Fruit fly (Drosophila melanogaster) whole organism, pupa: Measurements from ENCODE around the gene RpL28.

ENCODE experiments used
- CG10348 ChIP-seq: fragments of 200-800 bp; sonication (Bioruptor generic); IDR thresholded peaks from 2 replicates; pipeline ENCODE4 v1.3.6; 2022; ENCODE audit warnings: missing biosample characterization, missing genetic modification characterization
- CG12605 ChIP-seq: fragments of 200-800 bp; sonication (Bioruptor generic); IDR thresholded peaks from 2 replicates; pipeline ENCODE4 v1.3.6; 2022; ENCODE audit warnings: missing biosample characterization, missing genetic modification characterization
- CG13204 ChIP-seq: fragments of 200-800 bp; sonication (Bioruptor generic); optimal IDR thresholded peaks from 2 replicates; lab custom pipeline; 2018; ENCODE audit warnings: missing biosample characterization, mild to moderate bottlenecking, missing genetic modification characterization, moderate library complexity
- CG14655 ChIP-seq: fragments of 200-800 bp; sonication (Bioruptor generic); optimal IDR thresholded peaks from 3 replicates; lab custom pipeline; 2017; ENCODE audit warnings: mild to moderate bottlenecking, missing biosample characterization, missing genetic modification reagents, missing genetic modification characterization
- CG15710 ChIP-seq: fragments of 200-800 bp; sonication (Bioruptor generic); optimal IDR thresholded peaks from 2 replicates; lab custom pipeline; 2018; ENCODE audit warnings: missing biosample characterization, mild to moderate bottlenecking, missing genetic modification characterization, moderate library complexity
- CG17806 ChIP-seq: fragments of 200-800 bp; sonication (Bioruptor generic); optimal IDR thresholded peaks from 2 replicates; lab custom pipeline; 2018; ENCODE audit warnings: missing biosample characterization, mild to moderate bottlenecking, missing genetic modification characterization, moderate library complexity
- CG32121 ChIP-seq: fragments of 200-800 bp; sonication (Bioruptor generic); IDR thresholded peaks from 2 replicates; pipeline ENCODE4 v1.3.6; 2022; ENCODE audit warnings: missing biosample characterization, missing genetic modification characterization
- CG34367 ChIP-seq: fragments of 200-800 bp; sonication (Bioruptor generic); optimal IDR thresholded peaks from 2 replicates; lab custom pipeline; 2018; ENCODE audit warnings: missing biosample characterization, mild to moderate bottlenecking, missing genetic modification characterization
- CG4496 ChIP-seq: fragments of 200-800 bp; sonication (Bioruptor generic); IDR thresholded peaks from 3 replicates; pipeline ENCODE4 v1.3.6; 2022; ENCODE audit warnings: missing biosample characterization, missing genetic modification characterization
- CG8159 ChIP-seq: fragments of 200-800 bp; sonication (Bioruptor generic); optimal IDR thresholded peaks from 3 replicates; lab custom pipeline; 2018; ENCODE audit warnings: missing biosample characterization, mild to moderate bottlenecking, missing genetic modification characterization, moderate library complexity
- CG8301 ChIP-seq: fragments of 200-800 bp; sonication (Bioruptor generic); optimal IDR thresholded peaks from 2 replicates; lab custom pipeline; 2018; ENCODE audit warnings: missing biosample characterization, mild to moderate bottlenecking, missing genetic modification characterization
- CG9948 ChIP-seq: fragments of 200-800 bp; sonication (Bioruptor generic); optimal IDR thresholded peaks from 2 replicates; lab custom pipeline; 2018; ENCODE audit warnings: missing biosample characterization, mild to moderate bottlenecking, missing genetic modification characterization, moderate library complexity
- D1 ChIP-seq: fragments of 200-800 bp; sonication (Bioruptor generic); optimal IDR thresholded peaks from 2 replicates; lab custom pipeline; 2018; ENCODE audit warnings: missing biosample characterization, mild to moderate bottlenecking, missing genetic modification characterization, moderate library complexity
- EcR ChIP-seq: fragments of 200-800 bp; sonication (Bioruptor generic); optimal IDR thresholded peaks from 3 replicates; lab custom pipeline; 2019; ENCODE audit warnings: missing biosample characterization, missing genetic modification characterization, mild to moderate bottlenecking, moderate library complexity, missing genetic modification reagents
- Ets98B ChIP-seq: fragments of 200-800 bp; sonication (Bioruptor generic); IDR thresholded peaks from 2 replicates; pipeline ENCODE4 v1.3.6; 2022; ENCODE audit warnings: missing biosample characterization, missing genetic modification characterization
- Pif1A ChIP-seq: fragments of 200-800 bp; sonication (Bioruptor generic); optimal IDR thresholded peaks from 3 replicates; lab custom pipeline; 2016; ENCODE audit warnings: missing biosample characterization, missing genetic modification characterization
- Pif1B ChIP-seq: fragments of 200-800 bp; sonication (Bioruptor generic); optimal IDR thresholded peaks from 3 replicates; lab custom pipeline; 2016; ENCODE audit warnings: missing biosample characterization, missing genetic modification characterization
- Snoo ChIP-seq: fragments of 200-800 bp; sonication (Bioruptor generic); optimal IDR thresholded peaks from 3 replicates; lab custom pipeline; 2017; ENCODE audit warnings: missing biosample characterization, mild to moderate bottlenecking, missing genetic modification characterization, inconsistent platforms
- fd96Ca ChIP-seq: fragments of 200-800 bp; sonication (Bioruptor generic); IDR thresholded peaks from 3 replicates; pipeline ENCODE4 v1.3.6; 2022; ENCODE audit warnings: missing biosample characterization, missing genetic modification characterization
- gl ChIP-seq: fragments of 200-800 bp; sonication (Bioruptor generic); optimal IDR thresholded peaks from 2 replicates; lab custom pipeline; 2018; ENCODE audit warnings: missing biosample characterization, mild to moderate bottlenecking, missing genetic modification characterization
- rn ChIP-seq: fragments of 200-800 bp; sonication (Bioruptor generic); IDR thresholded peaks from 2 replicates; pipeline ENCODE4 v1.3.6; 2022; ENCODE audit warnings: missing biosample characterization, missing genetic modification characterization

Gene RpL28

DNA sequence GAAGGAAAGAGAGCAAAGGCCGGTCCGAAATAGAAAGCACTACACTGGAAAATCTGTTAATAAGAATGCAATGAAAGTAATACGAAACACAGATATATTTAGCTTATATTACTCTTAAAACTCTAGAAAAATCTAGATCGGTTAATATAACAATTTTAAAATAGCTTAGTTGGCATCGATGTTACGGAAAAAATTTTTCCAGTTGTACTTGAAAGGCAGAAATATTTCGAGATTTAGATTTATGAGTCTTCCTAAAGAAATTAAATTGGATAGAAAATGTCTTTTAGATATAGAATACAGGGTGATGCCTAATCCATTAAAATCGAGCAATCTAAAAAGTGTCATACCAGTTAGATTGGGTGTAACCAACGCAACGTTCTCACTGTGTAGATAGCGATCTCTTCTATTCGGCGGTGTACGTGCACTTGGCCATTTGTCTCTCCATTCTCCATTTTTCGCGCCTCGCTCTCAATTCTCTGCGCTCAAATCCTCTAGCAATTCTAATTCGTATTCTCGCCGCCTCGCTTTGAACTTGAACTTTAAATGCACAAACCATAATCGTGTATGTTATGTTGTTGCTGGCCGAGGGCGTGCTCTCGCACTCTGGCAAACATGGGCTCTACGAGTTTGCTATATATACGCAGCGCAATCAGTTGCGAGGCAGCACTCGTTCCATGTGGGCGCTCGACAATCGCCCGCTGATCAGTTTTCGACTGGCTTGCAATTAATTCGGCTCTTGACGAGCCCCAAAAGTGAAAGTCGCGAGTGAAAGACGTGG lies 27.4 kb upstream of the RpL28 start:
- TF ChIP-seq CG9948 (tag; lab: Kevin White, UChicago) = peak; percentile 85
- no peak for TF ChIP-seq Snoo (tag; lab: Kevin White, UChicago)
- 0 out of 2 replicates have a peak, but pooled peaks have one; percentile 8 for TF ChIP-seq CG12605 (GFP tag; lab: Robert Waterston, UW)
- no peak for TF ChIP-seq gl (tag; lab: Kevin White, UChicago)
- peak; percentile 71 for TF ChIP-seq CG17806
- TF ChIP-seq Pif1B (GFP tag; lab: Kevin White, UChicago) = peak; percentile 72
- peak; percentile 78 for TF ChIP-seq fd96Ca (GFP tag; lab: Robert Waterston, UW)
- TF ChIP-seq CG13204 = peak; percentile 34
- peak; percentile 73 for TF ChIP-seq CG10348 (GFP tag; lab: Robert Waterston, UW)
- peak; percentile 72 for TF ChIP-seq CG34367 (tag; lab: Kevin White, UChicago)
- peak; percentile 81 for TF ChIP-seq Pif1A (GFP tag; lab: Kevin White, UChicago)
- TF ChIP-seq CG15710 (tag; lab: Kevin White, UChicago) = peak; percentile 64
- peak; percentile 98 for TF ChIP-seq CG14655
- TF ChIP-seq EcR (GFP tag; lab: Kevin White, UChicago) = no peak
- TF ChIP-seq D1 (tag; lab: Kevin White, UChicago) = peak; percentile 52
- peak; percentile 76 for TF ChIP-seq Ets98B
- TF ChIP-seq CG32121 (GFP tag; lab: Robert Waterston, UW) = peak; percentile 80
- peak; percentile 85 for TF ChIP-seq CG4496 (GFP tag; lab: Robert Waterston, UW)
- peak; percentile 96 for TF ChIP-seq CG8301 (tag; lab: Kevin White, UChicago)
- TF ChIP-seq CG8159 (tag; lab: Kevin White, UChicago) = peak; percentile 63
- peak; percentile 12; the same call in 1 of the 2 replicates for TF ChIP-seq rn (GFP tag; lab: Robert Waterston, UW)

DNA sequence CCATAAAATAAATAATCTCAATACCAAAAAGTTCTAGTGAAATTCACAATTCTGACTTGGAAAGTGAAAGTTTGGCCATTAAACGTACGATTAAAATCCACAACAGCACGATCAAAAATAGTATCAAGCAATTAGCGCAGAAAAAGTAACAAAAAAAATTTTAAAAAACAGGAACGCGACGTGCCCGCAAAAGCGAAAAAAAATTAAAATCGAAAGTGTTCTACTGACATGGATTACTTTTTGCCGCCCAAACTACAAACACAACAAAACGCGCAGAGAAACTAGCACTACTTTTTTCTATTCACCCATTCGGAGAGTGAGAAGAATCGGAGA lies 26.9 kb upstream of the RpL28 start:
- no peak for TF ChIP-seq CG14655
- no peak for TF ChIP-seq Snoo (tag; lab: Kevin White, UChicago)
- TF ChIP-seq Pif1A (GFP tag; lab: Kevin White, UChicago) = no peak
- no peak for TF ChIP-seq CG9948 (tag; lab: Kevin White, UChicago)
- no peak for TF ChIP-seq CG4496 (GFP tag; lab: Robert Waterston, UW)
- TF ChIP-seq Ets98B = no peak
- TF ChIP-seq CG10348 (GFP tag; lab: Robert Waterston, UW) = no peak
- TF ChIP-seq CG15710 (tag; lab: Kevin White, UChicago) = no peak
- no peak for TF ChIP-seq CG34367 (tag; lab: Kevin White, UChicago)
- no peak for TF ChIP-seq rn (GFP tag; lab: Robert Waterston, UW)
- no peak for TF ChIP-seq CG12605 (GFP tag; lab: Robert Waterston, UW)
- TF ChIP-seq fd96Ca (GFP tag; lab: Robert Waterston, UW) = no peak
- TF ChIP-seq CG8301 (tag; lab: Kevin White, UChicago) = no peak
- no peak for TF ChIP-seq gl (tag; lab: Kevin White, UChicago)
- no peak for TF ChIP-seq Pif1B (GFP tag; lab: Kevin White, UChicago)
- no peak for TF ChIP-seq CG17806
- TF ChIP-seq CG13204 = no peak

DNA sequence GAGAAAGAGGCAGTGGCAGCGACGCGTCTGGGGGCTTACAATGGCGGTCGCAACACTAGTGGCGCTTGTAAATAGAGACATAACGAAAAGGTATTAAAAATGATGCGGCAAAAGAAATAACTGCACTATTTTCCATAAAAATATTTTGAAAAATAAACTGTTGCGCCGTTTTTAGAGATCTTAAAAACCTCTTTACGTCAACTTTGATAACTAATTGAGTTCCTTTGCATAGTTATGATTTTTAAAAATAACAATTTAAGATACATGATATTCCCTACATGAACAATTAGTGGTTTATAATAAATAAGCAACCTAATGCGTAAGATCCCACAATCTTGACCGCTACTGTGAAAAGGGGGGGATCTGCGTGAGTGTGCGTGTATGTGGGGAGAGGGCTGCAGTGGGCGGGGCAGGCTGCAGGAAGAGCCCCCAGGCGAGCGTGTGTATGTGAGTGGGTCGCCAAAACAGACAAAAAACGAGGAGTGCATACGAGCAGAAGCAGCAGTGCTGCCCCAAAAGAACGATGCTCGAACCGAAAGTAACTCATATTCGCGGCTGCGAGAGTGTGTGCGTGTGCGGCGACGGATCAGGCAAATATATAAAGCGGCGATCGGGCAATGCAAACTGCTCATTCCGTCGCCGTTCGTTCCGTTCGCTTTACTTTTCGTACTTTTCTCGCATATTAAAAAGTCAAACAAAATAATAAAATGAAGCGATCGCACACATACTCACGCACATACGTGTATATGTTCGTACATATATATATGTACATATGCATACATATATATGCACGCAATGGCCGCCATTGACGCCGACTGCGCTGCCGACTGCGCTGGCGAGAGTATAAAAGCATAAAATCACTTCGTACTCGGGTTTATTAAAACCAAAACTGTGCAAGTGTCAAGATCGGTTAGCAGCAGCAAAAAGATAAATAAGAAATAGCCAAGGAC lies 26.2 kb upstream of the RpL28 start:
- TF ChIP-seq Ets98B (peak; percentile 69), CG15710 (tag; lab: Kevin White, UChicago) (peak; percentile 98), CG10348 (GFP tag; lab: Robert Waterston, UW) (no peak; the same call in 1 of the 2 replicates), CG13204 (peak; percentile 94), Pif1B (GFP tag; lab: Kevin White, UChicago) (peak; percentile 94), CG8159 (tag; lab: Kevin White, UChicago) (peak; percentile 99), fd96Ca (GFP tag; lab: Robert Waterston, UW) (peak; percentile 82; the same call in 2 of the 3 replicates), CG14655 (peak; percentile 93), gl (tag; lab: Kevin White, UChicago) (peak; percentile 84), CG34367 (tag; lab: Kevin White, UChicago) (peak; percentile 96), Snoo (tag; lab: Kevin White, UChicago) (peak; percentile 47), rn (GFP tag; lab: Robert Waterston, UW) (peak; percentile 66; the same call in 1 of the 2 replicates), EcR (GFP tag; lab: Kevin White, UChicago) (peak; percentile 90), CG12605 (GFP tag; lab: Robert Waterston, UW) (peak; percentile 72), D1 (tag; lab: Kevin White, UChicago) (peak; percentile 97), CG32121 (GFP tag; lab: Robert Waterston, UW) (peak; percentile 83), CG17806 (peak; percentile 95), CG9948 (tag; lab: Kevin White, UChicago) (peak; percentile 98), Pif1A (GFP tag; lab: Kevin White, UChicago) (peak; percentile 96), CG8301 (tag; lab: Kevin White, UChicago) (peak; percentile 91), CG4496 (GFP tag; lab: Robert Waterston, UW) (peak; percentile 67)
